Fruit fly (Drosophila melanogaster) whole organism, prepupa: ENCODE results near the gene CG15140.

ENCODE experiments used
- Blimp-1 ChIP-seq: fragments of 200-800 bp; sonication (Bioruptor generic); optimal IDR thresholded peaks from 3 replicates; lab custom pipeline; 2017; ENCODE audit warnings: missing biosample characterization, missing genetic modification characterization, mild to moderate bottlenecking, moderate library complexity, missing genetic modification reagents
- CG10631 ChIP-seq: fragments of 200-800 bp; sonication (Bioruptor generic); optimal IDR thresholded peaks from 2 replicates; lab custom pipeline; 2016; ENCODE audit warnings: missing biosample characterization, missing genetic modification characterization
- CG11294 ChIP-seq: fragments of 200-800 bp; sonication (Bioruptor generic); IDR thresholded peaks from 2 replicates; pipeline ENCODE4 v1.3.6; 2022; ENCODE audit warnings: missing biosample characterization, missing genetic modification characterization
- CG11902 ChIP-seq: fragments of 200-800 bp; sonication (Bioruptor generic); optimal IDR thresholded peaks from 3 replicates; lab custom pipeline; 2016; ENCODE audit warnings: missing biosample characterization, missing genetic modification characterization
- CG15336 ChIP-seq: fragments of 200-800 bp; sonication (Bioruptor generic); IDR thresholded peaks from 2 replicates; pipeline ENCODE4 v1.3.6; 2022; ENCODE audit warnings: missing biosample characterization, missing genetic modification characterization
- CG3032 ChIP-seq: fragments of 200-800 bp; optimal IDR thresholded peaks from 2 replicates; lab custom pipeline; 2019; ENCODE audit warnings: missing biosample characterization, mild to moderate bottlenecking, missing genetic modification characterization, moderate library complexity
- CG31627 ChIP-seq: fragments of 200-800 bp; sonication (Bioruptor generic); optimal IDR thresholded peaks from 3 replicates; lab custom pipeline; 2016; ENCODE audit warnings: missing biosample characterization, missing genetic modification characterization
- CG32006 ChIP-seq: fragments of 200-800 bp; sonication (Bioruptor generic); optimal IDR thresholded peaks from 3 replicates; lab custom pipeline; 2017; ENCODE audit warnings: missing biosample characterization, mild to moderate bottlenecking, missing genetic modification characterization
- CG3919 ChIP-seq: fragments of 200-800 bp; sonication (Bioruptor generic); optimal IDR thresholded peaks from 3 replicates; lab custom pipeline; 2016; ENCODE audit warnings: missing biosample characterization, missing genetic modification characterization
- CG4318 ChIP-seq: fragments of 200-800 bp; sonication (Bioruptor generic); optimal IDR thresholded peaks from 3 replicates; lab custom pipeline; 2017; ENCODE audit warnings: missing biosample characterization, mild to moderate bottlenecking, missing genetic modification characterization
- CG6276 ChIP-seq: fragments of 200-800 bp; sonication (Bioruptor generic); optimal IDR thresholded peaks from 2 replicates; lab custom pipeline; 2017; ENCODE audit warnings: missing biosample characterization, mild to moderate bottlenecking, missing genetic modification characterization
- CG6792 ChIP-seq: fragments of 200-800 bp; sonication (Bioruptor generic); optimal IDR thresholded peaks from 3 replicates; lab custom pipeline; 2016; ENCODE audit warnings: missing biosample characterization, missing genetic modification characterization
- CG6854 ChIP-seq: fragments of 200-800 bp; sonication (Bioruptor generic); optimal IDR thresholded peaks from 2 replicates; lab custom pipeline; 2017; ENCODE audit warnings: missing biosample characterization, mild to moderate bottlenecking, missing genetic modification characterization
- CG7368 ChIP-seq: fragments of 200-800 bp; sonication (Bioruptor generic); optimal IDR thresholded peaks from 3 replicates; lab custom pipeline; 2016; ENCODE audit warnings: missing biosample characterization, missing genetic modification characterization
- CG8119 ChIP-seq: fragments of 200-800 bp; sonication (Bioruptor generic); IDR thresholded peaks from 3 replicates; pipeline ENCODE4 v1.3.6; 2022; ENCODE audit warnings: missing biosample characterization, missing genetic modification characterization
- CG8319 ChIP-seq: fragments of 200-800 bp; sonication (Bioruptor generic); optimal IDR thresholded peaks from 3 replicates; lab custom pipeline; 2016; ENCODE audit warnings: missing biosample characterization, missing genetic modification characterization
- CG8632 ChIP-seq: fragments of 200-800 bp; sonication (Bioruptor generic); optimal IDR thresholded peaks from 3 replicates; lab custom pipeline; 2016; ENCODE audit warnings: missing biosample characterization, missing genetic modification characterization
- CG9139 ChIP-seq: fragments of 200-800 bp; sonication (Bioruptor generic); optimal IDR thresholded peaks from 3 replicates; lab custom pipeline; 2017; ENCODE audit warnings: missing biosample characterization, mild to moderate bottlenecking, missing genetic modification characterization
- Eip75B ChIP-seq: fragments of 200-800 bp; sonication (Bioruptor generic); optimal IDR thresholded peaks from 3 replicates; lab custom pipeline; 2016; ENCODE audit warnings: missing biosample characterization, missing genetic modification characterization
- Eip78C ChIP-seq: fragments of 200-800 bp; sonication (Bioruptor generic); peaks from one replicate; lab custom pipeline; 2016; ENCODE audit warnings: missing biosample characterization, missing genetic modification characterization
- Eip93F ChIP-seq: fragments of 200-800 bp; sonication (Bioruptor generic); optimal IDR thresholded peaks from 2 replicates; lab custom pipeline; 2016; ENCODE audit warnings: missing biosample characterization, mild to moderate bottlenecking, missing genetic modification characterization
- Ets21C ChIP-seq: fragments of 200-800 bp; sonication (Bioruptor generic); optimal IDR thresholded peaks from 3 replicates; lab custom pipeline; 2016; ENCODE audit warnings: missing biosample characterization, missing genetic modification characterization
- Ets96B ChIP-seq: fragments of 200-800 bp; optimal IDR thresholded peaks from 2 replicates; lab custom pipeline; 2019; ENCODE audit warnings: missing biosample characterization, mild to moderate bottlenecking, missing genetic modification characterization, moderate library complexity
- Hr4 ChIP-seq: fragments of 200-800 bp; sonication (Bioruptor generic); optimal IDR thresholded peaks from 3 replicates; lab custom pipeline; 2016; ENCODE audit warnings: missing biosample characterization, missing genetic modification characterization
- Met ChIP-seq: fragments of 200-800 bp; sonication (Bioruptor generic); optimal IDR thresholded peaks from 3 replicates; lab custom pipeline; 2016; ENCODE audit warnings: missing biosample characterization, missing genetic modification characterization
- OdsH ChIP-seq: fragments of 200-800 bp; sonication (Bioruptor generic); optimal IDR thresholded peaks from 3 replicates; lab custom pipeline; 2016; ENCODE audit warnings: missing biosample characterization, missing genetic modification characterization
- Sox102F ChIP-seq: fragments of 200-800 bp; sonication (Bioruptor generic); optimal IDR thresholded peaks from 2 replicates; lab custom pipeline; 2016; ENCODE audit warnings: missing biosample characterization, mild to moderate bottlenecking, missing genetic modification characterization
- Sox14 ChIP-seq: fragments of 200-800 bp; sonication (Bioruptor generic); optimal IDR thresholded peaks from 3 replicates; lab custom pipeline; 2016; ENCODE audit warnings: missing biosample characterization, missing genetic modification characterization
- Sox15 ChIP-seq: fragments of 200-800 bp; sonication (Bioruptor generic); optimal IDR thresholded peaks from 3 replicates; lab custom pipeline; 2016; ENCODE audit warnings: missing biosample characterization, missing genetic modification characterization
- achi ChIP-seq: fragments of 200-800 bp; sonication (Bioruptor generic); optimal IDR thresholded peaks from 3 replicates; lab custom pipeline; 2016; ENCODE audit warnings: missing biosample characterization, missing genetic modification characterization
- acj6 ChIP-seq: fragments of 200-800 bp; sonication (Bioruptor generic); optimal IDR thresholded peaks from 3 replicates; lab custom pipeline; 2016; ENCODE audit warnings: missing biosample characterization, missing genetic modification characterization
- cyc ChIP-seq: fragments of 200-800 bp; sonication (Bioruptor generic); optimal IDR thresholded peaks from 3 replicates; lab custom pipeline; 2016; ENCODE audit warnings: missing biosample characterization, missing genetic modification characterization
- dsx ChIP-seq: fragments of 200-800 bp; optimal IDR thresholded peaks from 3 replicates; lab custom pipeline; 2019; ENCODE audit warnings: missing biosample characterization, mild to moderate bottlenecking, missing genetic modification characterization, moderate library complexity; ENCODE audit not compliant: poor library complexity, severe bottlenecking
- fd59A ChIP-seq: fragments of 200-800 bp; sonication (Bioruptor generic); optimal IDR thresholded peaks from 2 replicates; lab custom pipeline; 2017; ENCODE audit warnings: missing biosample characterization, mild to moderate bottlenecking, missing genetic modification characterization, missing genetic modification reagents
- fkh ChIP-seq: fragments of 200-800 bp; sonication (Bioruptor generic); optimal IDR thresholded peaks from 3 replicates; lab custom pipeline; 2017; ENCODE audit warnings: missing biosample characterization, mild to moderate bottlenecking, missing genetic modification characterization, moderate library complexity
- net ChIP-seq: fragments of 200-800 bp; sonication (Bioruptor generic); optimal IDR thresholded peaks from 3 replicates; lab custom pipeline; 2016; ENCODE audit warnings: missing biosample characterization, missing genetic modification characterization
- pdm3 ChIP-seq: fragments of 200-800 bp; sonication (Bioruptor generic); optimal IDR thresholded peaks from 3 replicates; lab custom pipeline; 2016; ENCODE audit warnings: missing biosample characterization, missing genetic modification characterization
- ss ChIP-seq, 2 experiments: fragments of 200-800 bp; sonication (Bioruptor generic); optimal IDR thresholded peaks; 2 replicates in 1 of 2; 3 replicates in 1 of 2; lab custom pipeline; 2017 to 2018; ENCODE audit warnings: mild to moderate bottlenecking in 2 of 2, missing biosample characterization in 2 of 2, missing genetic modification characterization in 2 of 2, moderate library complexity in 1 of 2
- svp ChIP-seq: fragments of 200-800 bp; sonication (Bioruptor generic); peaks from one replicate; lab custom pipeline; 2016; ENCODE audit warnings: missing biosample characterization, missing genetic modification characterization
- vri ChIP-seq: fragments of 200-800 bp; sonication (Bioruptor generic); optimal IDR thresholded peaks from 3 replicates; lab custom pipeline; 2016; ENCODE audit warnings: missing biosample characterization, mild to moderate bottlenecking, missing genetic modification characterization

The CG15140 gene

dm6 chr2L:17260577-17260976 lies 25.5 kb upstream of the CG15140 start, which contains the start of gene beat-IIIc (continued):
- TF ChIP-seq Sox102F (GFP tag; lab: Kevin White, UChicago) = no peak
- no peak for TF ChIP-seq Met (GFP tag; lab: Kevin White, UChicago)
- no peak for TF ChIP-seq pdm3 (GFP tag; lab: Kevin White, UChicago)
- TF ChIP-seq Sox15 = no peak
- no peak for TF ChIP-seq fkh (GFP tag; lab: Kevin White, UChicago)
- TF ChIP-seq Ets21C (GFP tag; lab: Kevin White, UChicago) = no peak
- TF ChIP-seq fd59A = no peak
- TF ChIP-seq CG31627 (GFP tag; lab: Kevin White, UChicago) = no peak
- TF ChIP-seq CG11902 (GFP tag; lab: Kevin White, UChicago) = no peak
- no peak for TF ChIP-seq CG3032 (tag; lab: Kevin White, UChicago)
- TF ChIP-seq Sox14 (GFP tag; lab: Kevin White, UChicago) = no peak
- no peak for TF ChIP-seq CG3919 (GFP tag; lab: Kevin White, UChicago)
- peak; percentile 61 for TF ChIP-seq svp (GFP tag; lab: Kevin White, UChicago)
- TF ChIP-seq vri (GFP tag; lab: Kevin White, UChicago) = no peak
- no peak for TF ChIP-seq cyc
- TF ChIP-seq Eip93F (GFP tag; lab: Kevin White, UChicago) = no peak

- TF ChIP-seq fkh (GFP tag; lab: Kevin White, UChicago) = peak; percentile 67
- no peak for TF ChIP-seq CG31627 (GFP tag; lab: Kevin White, UChicago)
Measured at dm6 chr2L:17262231-17262630, 23.8 kb upstream of the CG15140 start.

dm6 chr2L:17263352-17263751 lies 22.7 kb upstream of the CG15140 start:
- TF ChIP-seq CG3032 (tag; lab: Kevin White, UChicago) (no peak), svp (GFP tag; lab: Kevin White, UChicago) (peak; percentile 36)

- TF ChIP-seq CG32006 (peak; percentile 13), CG3919 (GFP tag; lab: Kevin White, UChicago) (peak; percentile 10), acj6 (GFP tag; lab: Kevin White, UChicago) (peak; percentile 5), Eip75B (no peak), Ets96B (tag; lab: Kevin White, UChicago) (peak; percentile 34), achi (peak; percentile 37), Eip78C (GFP tag; lab: Kevin White, UChicago) (peak; percentile 76), CG8319 (GFP tag; lab: Kevin White, UChicago) (no peak), CG3032 (tag; lab: Kevin White, UChicago) (peak; percentile 20), CG8632 (GFP tag; lab: Kevin White, UChicago) (peak; percentile 14), dsx (no peak), OdsH (GFP tag; lab: Kevin White, UChicago) (peak; percentile 16), CG10631 (GFP tag; lab: Kevin White, UChicago) (peak; percentile 13)
Measured at dm6 chr2L:17266677-17267357, 19.2 kb upstream of the CG15140 start.

- TF ChIP-seq CG6276 (GFP tag; lab: Kevin White, UChicago) = no peak
- peak in 1 of 2 experiments; percentile 91 for TF ChIP-seq ss (GFP tag; optimal IDR thresholded peaks at IDR 0.05; lab: Kevin White, UChicago)
Measured at dm6 chr2L:17267358-17267750, 18.7 kb upstream of the CG15140 start.

dm6 chr2L:17268088-17268755 lies 17.8 kb upstream of the CG15140 start:
- TF ChIP-seq CG4318 (GFP tag; lab: Kevin White, UChicago) (no peak), Blimp-1 (peak; percentile 52), ss (GFP tag; optimal IDR thresholded peaks at IDR 0.05; lab: Kevin White, UChicago) (peak; percentile 8 to 79), Hr4 (GFP tag; lab: Kevin White, UChicago) (no peak), CG11902 (GFP tag; lab: Kevin White, UChicago) (no peak), CG8632 (GFP tag; lab: Kevin White, UChicago) (no peak), CG15336 (GFP tag; lab: Robert Waterston, UW) (no peak), CG6792 (GFP tag; lab: Kevin White, UChicago) (no peak), Eip78C (GFP tag; lab: Kevin White, UChicago) (peak; percentile 58), CG3919 (GFP tag; lab: Kevin White, UChicago) (no peak), CG7368 (GFP tag; lab: Kevin White, UChicago) (no peak), CG9139 (GFP tag; lab: Kevin White, UChicago) (no peak), CG8119 (GFP tag; lab: Robert Waterston, UW) (no peak), cyc (no peak), CG6854 (GFP tag; lab: Kevin White, UChicago) (no peak), net (GFP tag; lab: Kevin White, UChicago) (no peak), CG11294 (GFP tag; lab: Robert Waterston, UW) (no peak)
